Fruit fly (Drosophila melanogaster): ENCODE data around the gene CG10185.

The CG10185 gene

dm6 chr3R:16083578-16083977, 16.2 kb upstream of the CG10185 start, which contains the start of gene sxe2:
Gene sxe2, plus strand, starts transcription at chr3R:16083878.
- TF ChIP-seq ttk (optimal IDR thresholded peaks at IDR 0.05) = no peak
- TF ChIP-seq insv (optimal IDR thresholded peaks at IDR 0.05) = no peak
- no peak for TF ChIP-seq h (optimal IDR thresholded peaks at IDR 0.05)
- TF ChIP-seq psq (optimal IDR thresholded peaks at IDR 0.05) = no peak
- TF ChIP-seq Myc (optimal IDR thresholded peaks at IDR 0.05) = no peak
- TF ChIP-seq Sin3A (optimal IDR thresholded peaks at IDR 0.05) = no peak

DNA sequence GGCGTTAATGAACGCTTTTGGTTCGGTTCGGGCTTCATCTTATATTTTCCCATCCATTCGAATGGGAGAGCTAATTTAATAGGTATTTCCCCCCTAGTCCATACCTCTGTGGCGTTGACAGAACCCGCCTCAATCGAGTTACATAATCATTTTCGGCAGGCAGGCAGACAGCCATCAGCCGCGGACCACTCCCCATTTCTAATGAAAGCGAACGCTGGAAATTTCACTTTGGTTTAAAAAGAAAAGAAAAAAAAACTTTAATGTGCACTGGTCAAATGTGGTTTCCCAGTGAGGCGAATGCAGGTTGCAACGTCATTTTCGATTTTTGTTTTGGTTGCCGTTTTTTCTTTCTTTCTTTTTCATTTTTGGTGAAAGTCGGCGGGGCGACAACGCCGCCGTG, 15.0 kb upstream of the CG10185 start:
- TF ChIP-seq Myc (optimal IDR thresholded peaks at IDR 0.05) (no peak), Sin3A (optimal IDR thresholded peaks at IDR 0.05) (no peak), ttk (optimal IDR thresholded peaks at IDR 0.05) (no peak), insv (optimal IDR thresholded peaks at IDR 0.05) (no peak)

DNA sequence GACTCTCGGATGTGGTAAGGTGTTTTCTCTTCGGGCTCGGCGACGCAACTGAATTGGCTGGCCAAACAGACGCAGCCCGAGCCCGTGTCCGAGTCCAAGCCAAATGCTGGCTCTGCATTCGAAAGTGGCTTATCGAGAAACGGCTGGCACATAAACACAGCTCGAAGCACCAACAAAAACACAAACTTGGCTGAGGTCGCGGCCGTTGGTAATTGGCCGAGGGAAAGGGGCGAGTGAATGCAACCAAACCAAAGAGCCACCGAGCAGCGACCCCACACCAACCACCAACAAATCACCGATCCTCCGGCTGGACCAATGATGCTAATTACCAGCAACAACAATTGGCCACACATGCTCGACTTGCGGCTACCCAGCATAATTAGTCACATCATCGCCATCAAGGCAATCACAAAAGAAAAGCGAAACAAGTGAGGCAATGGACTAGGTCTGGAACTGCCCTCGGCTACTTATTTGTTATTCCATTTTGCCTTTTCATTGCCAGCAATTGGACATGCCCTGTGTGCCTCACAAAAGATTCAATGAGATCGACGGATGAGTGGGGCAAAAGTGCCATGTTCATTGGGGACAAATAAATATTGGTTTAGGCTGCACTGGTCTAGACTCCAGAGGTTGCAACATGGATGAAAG, 13.7 kb upstream of the CG10185 start, which contains the start of gene CG32855:
CG32855 (minus strand) TSS at position 51 of the 648 bp plus-strand sequence.
- TF ChIP-seq h (optimal IDR thresholded peaks at IDR 0.05) = no peak
- TF ChIP-seq Sin3A (optimal IDR thresholded peaks at IDR 0.05) = no peak
- TF ChIP-seq insv (optimal IDR thresholded peaks at IDR 0.05) = no peak
- no peak for TF ChIP-seq ttk (optimal IDR thresholded peaks at IDR 0.05)

DNA sequence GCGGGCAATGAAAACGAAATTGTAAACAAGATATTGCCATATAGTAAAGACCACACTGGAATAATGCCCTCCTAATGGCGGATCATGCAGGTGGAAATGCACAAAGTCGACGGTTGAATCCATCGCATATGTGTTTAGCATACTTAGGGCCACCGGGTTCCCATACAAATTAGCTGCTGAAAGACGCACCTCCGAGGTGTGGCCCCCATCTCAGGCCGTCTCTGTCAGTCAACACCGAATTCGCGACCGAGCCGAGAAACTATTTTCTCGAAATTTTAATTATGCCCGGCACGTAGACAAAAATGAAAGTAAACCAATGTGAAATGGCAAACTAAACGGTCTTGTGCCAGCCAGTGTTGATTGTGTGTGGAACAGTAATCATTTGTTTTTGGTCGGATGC, 10.9 kb upstream of the CG10185 start:
- TF ChIP-seq Sin3A (optimal IDR thresholded peaks at IDR 0.05) (no peak), insv (optimal IDR thresholded peaks at IDR 0.05) (no peak), psq (optimal IDR thresholded peaks at IDR 0.05) (no peak), h (optimal IDR thresholded peaks at IDR 0.05) (no peak), Myc (optimal IDR thresholded peaks at IDR 0.05) (no peak), ttk (optimal IDR thresholded peaks at IDR 0.05) (no peak)

dm6 chr3R:16074122-16074521, 6.7 kb upstream of the CG10185 start:
- TF ChIP-seq ttk (optimal IDR thresholded peaks at IDR 0.05) (no peak), Myc (optimal IDR thresholded peaks at IDR 0.05) (no peak), h (optimal IDR thresholded peaks at IDR 0.05) (no peak), Sin3A (optimal IDR thresholded peaks at IDR 0.05) (no peak), insv (optimal IDR thresholded peaks at IDR 0.05) (no peak)

- TF ChIP-seq Sin3A (optimal IDR thresholded peaks at IDR 0.05) = no peak
- TF ChIP-seq psq (optimal IDR thresholded peaks at IDR 0.05) = no peak
- no peak for TF ChIP-seq insv (optimal IDR thresholded peaks at IDR 0.05)
- no peak for TF ChIP-seq Myc (optimal IDR thresholded peaks at IDR 0.05)
- TF ChIP-seq h (optimal IDR thresholded peaks at IDR 0.05) = no peak
- TF ChIP-seq ttk (optimal IDR thresholded peaks at IDR 0.05) = no peak
These were observed 5.2 kb upstream of the CG10185 start for dm6 chr3R:16072581-16072908.

- TF ChIP-seq Sin3A (optimal IDR thresholded peaks at IDR 0.05) = no peak
- no peak for TF ChIP-seq h (optimal IDR thresholded peaks at IDR 0.05)
- TF ChIP-seq ttk (optimal IDR thresholded peaks at IDR 0.05) = no peak
- TF ChIP-seq insv (optimal IDR thresholded peaks at IDR 0.05) = no peak
- TF ChIP-seq Myc (optimal IDR thresholded peaks at IDR 0.05) = no peak
- TF ChIP-seq psq (optimal IDR thresholded peaks at IDR 0.05) = no peak
These were observed 4.5 kb upstream of the CG10185 start for dm6 chr3R:16071689-16072580.

DNA sequence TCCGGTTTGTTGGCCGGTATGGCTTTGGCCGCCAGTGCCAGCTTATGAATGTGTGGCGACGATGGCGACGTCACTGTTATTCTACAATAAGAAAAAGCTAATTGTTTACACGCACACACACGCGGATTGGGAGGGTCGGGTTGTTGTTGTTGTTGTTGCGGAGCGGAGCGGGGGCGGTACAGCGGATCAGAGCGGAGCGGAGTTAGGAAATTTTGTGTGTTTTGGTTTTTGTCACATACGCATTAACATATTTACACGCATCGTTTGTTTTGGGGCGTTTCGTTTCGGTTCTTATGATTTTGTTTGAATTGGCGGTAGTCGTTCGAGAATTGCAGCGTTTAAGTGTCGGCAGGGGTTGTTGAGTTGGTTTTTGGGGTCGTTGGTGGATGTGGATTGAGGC, 1.9 kb upstream of the CG10185 start:
- TF ChIP-seq Sin3A (optimal IDR thresholded peaks at IDR 0.05) (no peak), psq (optimal IDR thresholded peaks at IDR 0.05) (no peak), ttk (optimal IDR thresholded peaks at IDR 0.05) (no peak), Myc (optimal IDR thresholded peaks at IDR 0.05) (no peak), insv (optimal IDR thresholded peaks at IDR 0.05) (no peak), h (optimal IDR thresholded peaks at IDR 0.05) (no peak)

DNA sequence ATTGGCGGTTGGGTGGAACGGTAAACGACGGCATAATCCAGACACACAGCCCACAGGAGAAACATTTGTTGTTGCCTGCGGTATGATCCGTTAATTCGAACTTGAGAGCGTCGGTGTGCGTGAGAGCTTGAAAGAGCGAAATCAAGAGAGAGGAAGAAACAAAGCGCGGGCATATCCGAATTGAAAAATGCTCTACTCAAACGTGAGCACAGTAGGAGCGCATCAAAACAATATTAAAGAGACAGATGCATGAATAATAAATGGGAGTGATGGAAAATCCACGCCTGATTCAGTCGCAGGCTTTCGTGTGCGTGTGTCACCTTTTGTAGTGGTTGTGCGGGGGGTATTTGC, 16.1 kb downstream of the CG10185 start:
- no peak for TF ChIP-seq insv (optimal IDR thresholded peaks at IDR 0.05)
- TF ChIP-seq Sin3A (optimal IDR thresholded peaks at IDR 0.05) = no peak
- no peak for TF ChIP-seq psq (optimal IDR thresholded peaks at IDR 0.05)
- no peak for TF ChIP-seq Myc (optimal IDR thresholded peaks at IDR 0.05)
- TF ChIP-seq h (optimal IDR thresholded peaks at IDR 0.05) = no peak
- no peak for TF ChIP-seq ttk (optimal IDR thresholded peaks at IDR 0.05)

dm6 chr3R:16050621-16051328, 16.6 kb downstream of the CG10185 start, which contains the start of gene msps:
Gene msps, plus strand, starts transcription at chr3R:16050801.
- TF ChIP-seq Myc (optimal IDR thresholded peaks at IDR 0.05) = no peak
- TF ChIP-seq psq (optimal IDR thresholded peaks at IDR 0.05) = no peak
- TF ChIP-seq insv (optimal IDR thresholded peaks at IDR 0.05) = no peak
- no peak for TF ChIP-seq Sin3A (optimal IDR thresholded peaks at IDR 0.05)
- no peak for TF ChIP-seq ttk (optimal IDR thresholded peaks at IDR 0.05)
- TF ChIP-seq h (optimal IDR thresholded peaks at IDR 0.05) = no peak

- TF ChIP-seq h (optimal IDR thresholded peaks at IDR 0.05) (no peak), insv (optimal IDR thresholded peaks at IDR 0.05) (no peak), ttk (optimal IDR thresholded peaks at IDR 0.05) (no peak), psq (optimal IDR thresholded peaks at IDR 0.05) (no peak)
These were observed 18.0 kb downstream of the CG10185 start, which contains the start of the genes IKKbeta and CG5013 for dm6 chr3R:16049369-16049768. Gene IKKbeta, minus strand, starts transcription at chr3R:16049421. Gene CG5013, plus strand, starts transcription at chr3R:16049670.

- no peak for TF ChIP-seq ttk (optimal IDR thresholded peaks at IDR 0.05)
- TF ChIP-seq psq (optimal IDR thresholded peaks at IDR 0.05) = no peak
These were observed 21.4 kb downstream of the CG10185 start, which contains the start of gene Jhbp5 for dm6 chr3R:16046030-16046429. Gene Jhbp5, minus strand, starts transcription at chr3R:16046130.

All from Kc167 (cell line).